Worm (Caenorhabditis elegans): ENCODE data around the gene F47B8.4.

The F47B8.4 gene

DNA sequence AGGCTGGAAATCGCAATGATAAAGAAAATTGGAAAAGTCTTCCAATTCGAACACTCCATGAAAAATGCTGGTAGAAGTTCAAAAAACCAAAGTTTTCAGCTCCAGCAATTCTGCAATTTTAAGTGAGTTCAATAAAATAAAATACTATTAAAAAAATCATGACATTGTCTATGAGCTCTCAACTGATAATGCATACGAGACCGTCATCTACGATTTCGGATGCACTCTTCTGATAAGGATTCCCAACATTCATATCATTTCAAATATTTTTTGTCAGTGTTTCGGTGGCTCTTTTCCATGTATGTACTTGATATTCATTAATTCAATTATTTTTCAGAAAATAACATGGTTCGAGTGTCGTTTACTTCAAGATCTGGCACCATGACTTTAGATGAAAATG lies 23.4 kb downstream of the F47B8.4 start, which contains the start of gene F14D7.6:
F14D7.6 (plus strand) TSS at position 338 of the 400 bp plus-strand sequence.
- no peak for TF ChIP-seq dmd-4 (tag; optimal IDR thresholded peaks at IDR 0.05)
- TF ChIP-seq fos-1 (tag; optimal IDR thresholded peaks at IDR 0.05): peak; percentile 52

DNA sequence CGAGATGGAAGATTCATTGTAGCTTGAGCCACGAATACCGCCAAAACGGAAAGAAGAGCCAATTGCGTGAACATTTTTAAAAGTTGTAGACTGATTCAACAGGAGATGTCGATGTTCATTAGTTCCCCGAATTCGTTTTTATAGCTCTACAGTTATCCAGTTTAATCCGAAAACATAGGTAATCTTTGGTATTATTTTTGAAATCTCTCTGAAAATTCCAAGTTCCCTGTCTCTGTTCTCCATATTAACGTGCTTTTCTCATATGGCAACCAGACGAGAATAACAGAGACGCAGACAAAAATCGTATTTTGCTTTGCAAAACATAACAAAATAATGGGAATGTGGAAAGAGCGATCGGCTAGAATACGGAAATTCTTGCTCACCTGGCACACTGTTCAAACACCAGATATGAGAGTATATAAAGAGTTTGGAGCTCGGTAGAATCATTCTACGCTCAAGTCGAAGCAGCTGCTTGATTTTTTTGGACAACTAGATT lies 24.9 kb downstream of the F47B8.4 start, which contains the start of the genes spig-3 and F14D7.12:
spig-3 (minus strand) TSS at position 101 of the 496 bp plus-strand sequence.
F14D7.12 (plus strand) TSS at position 446 of the 496 bp plus-strand sequence.
- no peak for TF ChIP-seq snpc-4 (tag; optimal IDR thresholded peaks at IDR 0.05)
- no peak for TF ChIP-seq blmp-1 (tag; optimal IDR thresholded peaks at IDR 0.05; ENCODE audit: insufficient read depth)
- no peak for TF ChIP-seq nhr-77 (tag; optimal IDR thresholded peaks at IDR 0.05)
- TF ChIP-seq gmeb-1 (tag; optimal IDR thresholded peaks at IDR 0.05): no peak
- TF ChIP-seq ama-1 (optimal IDR thresholded peaks at IDR 0.05): no peak
- TF ChIP-seq nhr-11 (tag; optimal IDR thresholded peaks at IDR 0.05): no peak
- no peak for TF ChIP-seq mbf-1 (tag; optimal IDR thresholded peaks at IDR 0.05)

DNA sequence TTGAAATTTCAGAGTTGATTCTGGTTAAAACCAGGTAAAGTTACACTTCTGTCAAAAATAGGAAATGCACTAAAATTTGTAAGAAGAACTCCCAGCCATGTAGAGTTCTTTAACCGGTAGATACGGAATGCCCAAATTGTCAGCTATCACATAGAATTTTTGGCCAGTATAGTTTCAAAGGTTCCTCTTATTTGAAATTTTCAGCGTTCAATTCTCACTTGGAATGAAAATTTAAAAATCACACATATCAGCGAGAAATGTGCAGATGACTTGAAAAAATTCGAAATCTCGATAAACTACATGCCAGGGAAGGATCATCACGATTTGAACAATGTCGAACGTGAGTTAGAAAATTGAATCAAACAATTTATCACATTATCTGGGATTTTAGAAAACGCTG lies 28.0 kb downstream of the F47B8.4 start, which contains the start of gene F14D7.3:
F14D7.3 (plus strand) TSS at position 301 of the 400 bp plus-strand sequence.
- TF ChIP-seq nhr-129 (tag; optimal IDR thresholded peaks at IDR 0.05) (no peak), sma-3 (GFP tag; optimal IDR thresholded peaks at IDR 0.05) (no peak), nhr-77 (tag; optimal IDR thresholded peaks at IDR 0.05) (no peak), sem-4 (tag; optimal IDR thresholded peaks at IDR 0.05) (no peak), lsy-2 (tag; optimal IDR thresholded peaks at IDR 0.05) (no peak), snpc-4 (tag; optimal IDR thresholded peaks at IDR 0.05) (no peak), lin-11 (tag; optimal IDR thresholded peaks at IDR 0.05) (no peak), peb-1 (tag; optimal IDR thresholded peaks at IDR 0.05) (no peak), lin-13 (GFP tag; optimal IDR thresholded peaks at IDR 0.05) (no peak), elt-3 (tag; optimal IDR thresholded peaks at IDR 0.05) (no peak), unc-39 (tag; optimal IDR thresholded peaks at IDR 0.05) (no peak), mdl-1 (tag; optimal IDR thresholded peaks at IDR 0.05) (no peak), unc-62 (GFP tag; optimal IDR thresholded peaks at IDR 0.05) (no peak), ceh-16 (tag; optimal IDR thresholded peaks at IDR 0.05) (no peak), R02D3.7 (tag; optimal IDR thresholded peaks at IDR 0.05) (no peak), ZK546.5 (tag; optimal IDR thresholded peaks at IDR 0.05) (no peak), dmd-4 (tag; optimal IDR thresholded peaks at IDR 0.05) (no peak), ceh-82 (tag; optimal IDR thresholded peaks at IDR 0.05) (no peak), nhr-21 (tag; optimal IDR thresholded peaks at IDR 0.05) (no peak), ztf-1 (GFP tag; conservative IDR thresholded peaks at IDR 0.05) (no peak)

DNA sequence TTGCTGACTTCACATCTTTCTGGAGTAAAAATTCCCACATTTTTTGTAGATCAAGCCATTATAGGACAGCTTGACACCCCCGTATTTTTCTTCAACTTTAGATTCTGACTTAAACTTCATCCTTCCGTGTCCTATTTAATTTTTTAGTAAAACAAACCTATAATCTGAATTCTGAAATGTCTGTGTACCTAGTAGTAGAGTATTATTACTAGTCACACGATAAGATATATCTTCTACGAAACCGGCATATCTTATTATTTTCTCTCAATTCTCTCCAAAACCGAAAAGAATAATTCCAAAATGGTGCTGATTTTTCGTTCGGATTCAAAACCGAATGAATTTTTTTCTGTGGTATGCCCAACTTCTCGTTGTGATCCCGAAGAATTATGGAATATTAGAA lies 30.1 kb downstream of the F47B8.4 start, which contains the start of gene F14D7.9:
F14D7.9 (plus strand) TSS at position 301 of the 400 bp plus-strand sequence.
- TF ChIP-seq zag-1 (tag; optimal IDR thresholded peaks at IDR 0.05) (no peak), nhr-25 (tag; optimal IDR thresholded peaks at IDR 0.05) (no peak), lin-11 (tag; optimal IDR thresholded peaks at IDR 0.05) (no peak), sma-3 (GFP tag; optimal IDR thresholded peaks at IDR 0.05) (no peak)

DNA sequence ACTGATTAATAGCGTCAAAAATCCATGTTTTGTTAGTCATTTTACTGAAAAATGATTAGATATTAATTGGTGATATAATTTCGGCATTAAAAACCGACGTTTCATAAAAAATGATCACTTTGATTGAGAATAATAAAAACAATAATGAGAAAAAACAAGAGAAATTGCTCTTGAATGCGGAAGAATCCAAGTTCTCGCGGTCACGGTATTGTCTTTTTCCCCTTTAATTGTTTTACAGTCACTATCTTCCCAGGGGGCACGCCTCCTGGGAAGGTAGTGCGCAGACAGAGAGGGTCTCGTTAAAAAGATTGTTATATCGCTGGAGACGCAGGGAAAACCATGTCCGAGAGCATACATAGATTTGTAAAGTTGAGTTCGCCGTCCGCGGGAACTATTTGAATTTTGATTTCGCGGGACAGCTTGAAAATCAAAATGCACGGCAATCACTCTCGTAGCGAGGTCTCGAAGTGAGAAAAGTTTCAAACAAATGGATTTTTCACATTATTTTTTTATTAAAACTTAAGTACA lies 30.7 kb downstream of the F47B8.4 start, which contains the start of gene F14D7.2:
F14D7.2 (minus strand) TSS at position 51 of the 528 bp plus-strand sequence.
- TF ChIP-seq mbf-1 (tag; optimal IDR thresholded peaks at IDR 0.05) (no peak), elt-3 (tag; optimal IDR thresholded peaks at IDR 0.05) (no peak), lin-39 (tag; optimal IDR thresholded peaks at IDR 0.05) (no peak), nhr-6 (tag; optimal IDR thresholded peaks at IDR 0.05) (no peak), nhr-237 (tag; optimal IDR thresholded peaks at IDR 0.05) (no peak), mdl-1 (tag; optimal IDR thresholded peaks at IDR 0.05) (no peak), zag-1 (tag; optimal IDR thresholded peaks at IDR 0.05) (no peak), sem-4 (tag; optimal IDR thresholded peaks at IDR 0.05) (no peak), lsy-2 (tag; optimal IDR thresholded peaks at IDR 0.05) (no peak), C34F6.9 (tag; optimal IDR thresholded peaks at IDR 0.05) (no peak), alr-1 (tag; optimal IDR thresholded peaks at IDR 0.05) (no peak), ama-1 (optimal IDR thresholded peaks at IDR 0.05) (no peak), ceh-82 (tag; optimal IDR thresholded peaks at IDR 0.05) (no peak)
